Worm (Caenorhabditis elegans): ENCODE results near the gene skr-16.

The skr-16 gene

ce11 chrIV:7158161-7158560 lies 10.3 kb upstream of the skr-16 start:
- TF ChIP-seq hlh-6 (tag; optimal IDR thresholded peaks at IDR 0.05) (no peak), unc-55 (GFP tag; optimal IDR thresholded peaks at IDR 0.05) (no peak), ztf-16 (tag; optimal IDR thresholded peaks at IDR 0.05) (no peak), pros-1 (tag; optimal IDR thresholded peaks at IDR 0.05) (no peak)

ce11 chrIV:7159586-7159985 lies 8.9 kb upstream of the skr-16 start:
- no peak for TF ChIP-seq K02D7.2 (tag; optimal IDR thresholded peaks at IDR 0.05)
- TF ChIP-seq hlh-6 (tag; optimal IDR thresholded peaks at IDR 0.05): no peak

- TF ChIP-seq ceh-30 (tag; optimal IDR thresholded peaks at IDR 0.05) (no peak), Y22D7AL.16 (tag; optimal IDR thresholded peaks at IDR 0.05) (no peak), hlh-30 (tag; optimal IDR thresholded peaks at IDR 0.05; ENCODE audit: insufficient read depth) (no peak), ets-4 (tag; optimal IDR thresholded peaks at IDR 0.05) (no peak), ceh-9 (tag; optimal IDR thresholded peaks at IDR 0.05) (no peak), unc-3 (GFP tag; conservative IDR thresholded peaks at IDR 0.05) (no peak), unc-3 (tag; optimal IDR thresholded peaks at IDR 0.05) (no peak), zip-5 (tag; optimal IDR thresholded peaks at IDR 0.05) (no peak), lin-11 (tag; optimal IDR thresholded peaks at IDR 0.05) (no peak), K09A11.1 (tag; optimal IDR thresholded peaks at IDR 0.05; ENCODE audit: insufficient read depth) (no peak), ref-2 (tag; optimal IDR thresholded peaks at IDR 0.05) (no peak), pqm-1 (tag; optimal IDR thresholded peaks at IDR 0.05) (no peak), pax-1 (tag; optimal IDR thresholded peaks at IDR 0.05) (no peak), mec-3 (tag; optimal IDR thresholded peaks at IDR 0.05; ENCODE audit: borderline replicate concordance) (no peak), odd-2 (tag; optimal IDR thresholded peaks at IDR 0.05) (no peak), fkh-10 (GFP tag; optimal IDR thresholded peaks at IDR 0.05) (no peak), pha-4 (tag; optimal IDR thresholded peaks at IDR 0.05) (no peak), unc-86 (tag; optimal IDR thresholded peaks at IDR 0.05) (no peak), T23F11.4 (GFP tag; optimal IDR thresholded peaks at IDR 0.05) (no peak), tbx-2 (tag; optimal IDR thresholded peaks at IDR 0.05) (no peak), fax-1 (tag; optimal IDR thresholded peaks at IDR 0.05) (no peak)
These were observed 2.8 kb upstream of the skr-16 start, which contains the start of gene rpc-1 for ce11 chrIV:7165723-7166122. rpc-1 (minus strand) TSS chrIV:7165748.

ce11 chrIV:7166553-7166952 lies 2.0 kb upstream of the skr-16 start, which contains the start of gene C42D4.18:
C42D4.18 (plus strand) TSS chrIV:7166783.
- TF ChIP-seq ceh-14 (tag; optimal IDR thresholded peaks at IDR 0.05) (no peak), elt-4 (tag; optimal IDR thresholded peaks at IDR 0.05) (no peak), hlh-30 (tag; optimal IDR thresholded peaks at IDR 0.05; ENCODE audit: insufficient read depth) (peak; percentile 4)

- TF ChIP-seq ceh-30 (tag; optimal IDR thresholded peaks at IDR 0.05): no peak
- no peak for TF ChIP-seq ceh-14 (tag; optimal IDR thresholded peaks at IDR 0.05)
These were observed 2.7 kb downstream of the skr-16 start, which contains the start of gene str-220 for ce11 chrIV:7171222-7171621. str-220 (minus strand) TSS chrIV:7171322.

- TF ChIP-seq hlh-8 (tag; optimal IDR thresholded peaks at IDR 0.05): no peak
- TF ChIP-seq C08G9.2 (tag; optimal IDR thresholded peaks at IDR 0.05): no peak
- no peak for TF ChIP-seq ceh-34 (tag; optimal IDR thresholded peaks at IDR 0.05)
- no peak for TF ChIP-seq unc-55 (GFP tag; optimal IDR thresholded peaks at IDR 0.05)
- no peak for TF ChIP-seq ceh-2 (tag; optimal IDR thresholded peaks at IDR 0.05)
- TF ChIP-seq pha-2 (tag; optimal IDR thresholded peaks at IDR 0.05): no peak
- TF ChIP-seq F13H6.1 (tag; optimal IDR thresholded peaks at IDR 0.05): no peak
- TF ChIP-seq ceh-24 (tag; optimal IDR thresholded peaks at IDR 0.05): no peak
- TF ChIP-seq pag-3 (tag; optimal IDR thresholded peaks at IDR 0.05; ENCODE audit: borderline replicate concordance): no peak
- no peak for TF ChIP-seq ref-2 (tag; optimal IDR thresholded peaks at IDR 0.05)
- TF ChIP-seq ceh-14 (tag; optimal IDR thresholded peaks at IDR 0.05): no peak
- no peak for TF ChIP-seq lim-6 (tag; optimal IDR thresholded peaks at IDR 0.05)
- TF ChIP-seq sdc-2 (tag; optimal IDR thresholded peaks at IDR 0.05): no peak
- TF ChIP-seq pros-1 (tag; optimal IDR thresholded peaks at IDR 0.05): no peak
- TF ChIP-seq tbx-7 (tag; optimal IDR thresholded peaks at IDR 0.05): no peak
- TF ChIP-seq elt-4 (tag; optimal IDR thresholded peaks at IDR 0.05): no peak
- TF ChIP-seq fkh-6 (tag; optimal IDR thresholded peaks at IDR 0.05): no peak
- no peak for TF ChIP-seq ztf-16 (tag; optimal IDR thresholded peaks at IDR 0.05)
These were observed 5.0 kb downstream of the skr-16 start, which contains the start of gene str-1 for ce11 chrIV:7173489-7173888. str-1 (plus strand) TSS chrIV:7173789.

Measured in whole organism, late embryonic.